Fruit fly (Drosophila melanogaster) whole organism, embryonic: ENCODE data around the gene bol.

Experiments
- B-H1 ChIP-seq: fragments of 200-800 bp; sonication (Bioruptor generic); IDR thresholded peaks from 3 replicates; pipeline ENCODE4 v1.3.6; 2022; ENCODE audit warnings: missing biosample characterization, missing genetic modification characterization
- Bdp1 ChIP-seq: fragments of 200-800 bp; sonication (Bioruptor generic); optimal IDR thresholded peaks from 3 replicates; lab custom pipeline; 2016; ENCODE audit warnings: missing biosample characterization, missing genetic modification characterization
- CG1024 ChIP-seq: fragments of 200-800 bp; sonication (Bioruptor generic); IDR thresholded peaks from 2 replicates; pipeline ENCODE4 v1.3.6; 2022; ENCODE audit warnings: missing biosample characterization, missing genetic modification characterization
- CG11093 ChIP-seq: fragments of 200-800 bp; sonication (Bioruptor generic); IDR thresholded peaks from 3 replicates; pipeline ENCODE4 v1.3.6; 2022; ENCODE audit warnings: missing biosample characterization, missing genetic modification characterization
- CG11398 ChIP-seq: fragments of 200-800 bp; sonication (Bioruptor generic); optimal IDR thresholded peaks from 2 replicates; lab custom pipeline; 2016; ENCODE audit warnings: missing biosample characterization, missing genetic modification characterization
- CG12659 ChIP-seq: fragments of 200-800 bp; sonication (Bioruptor generic); optimal IDR thresholded peaks from 3 replicates; lab custom pipeline; 2017; ENCODE audit warnings: mild to moderate bottlenecking, missing biosample characterization, missing genetic modification reagents, missing genetic modification characterization
- CG14441 ChIP-seq: fragments of 200-800 bp; sonication (Bioruptor generic); IDR thresholded peaks from 2 replicates; pipeline ENCODE4 v1.3.6; 2022; ENCODE audit warnings: missing biosample characterization, missing genetic modification characterization
- CG1529 ChIP-seq: fragments of 200-800 bp; sonication (Bioruptor generic); optimal IDR thresholded peaks from 3 replicates; lab custom pipeline; 2018; ENCODE audit warnings: missing biosample characterization, missing genetic modification characterization
- CG1647 ChIP-seq: fragments of 200-800 bp; sonication (Bioruptor generic); optimal IDR thresholded peaks from 3 replicates; lab custom pipeline; 2016; ENCODE audit warnings: missing biosample characterization, missing genetic modification characterization
- CG17612 ChIP-seq: fragments of 200-800 bp; sonication (Bioruptor generic); IDR thresholded peaks from 2 replicates; pipeline ENCODE4 v1.3.6; 2022; ENCODE audit warnings: missing biosample characterization, missing genetic modification characterization
- CG30020 ChIP-seq: fragments of 200-800 bp; optimal IDR thresholded peaks from 2 replicates; lab custom pipeline; 2019; ENCODE audit warnings: missing biosample characterization, mild to moderate bottlenecking, missing genetic modification characterization, moderate library complexity
- CG3838 ChIP-seq: fragments of 200-800 bp; sonication (Bioruptor generic); optimal IDR thresholded peaks from 3 replicates; lab custom pipeline; 2016; ENCODE audit warnings: missing biosample characterization, missing genetic modification characterization
- CG4360 ChIP-seq: fragments of 200-800 bp; sonication (Bioruptor generic); IDR thresholded peaks from 2 replicates; pipeline ENCODE4 v1.3.6; 2022; ENCODE audit warnings: missing biosample characterization, missing genetic modification characterization
- CG4617 ChIP-seq: fragments of 200-800 bp; sonication (Bioruptor generic); optimal IDR thresholded peaks from 3 replicates; lab custom pipeline; 2016; ENCODE audit warnings: missing biosample characterization, missing genetic modification characterization, borderline replicate concordance
- CG4854 ChIP-seq: fragments of 200-800 bp; sonication (Bioruptor generic); optimal IDR thresholded peaks from 2 replicates; lab custom pipeline; 2016; ENCODE audit warnings: missing biosample characterization, missing genetic modification characterization, inconsistent platforms
- CG5953 ChIP-seq: fragments of 200-800 bp; sonication (Bioruptor generic); IDR thresholded peaks from 2 replicates; pipeline ENCODE4 v1.3.6; 2022; ENCODE audit warnings: missing biosample characterization, missing genetic modification characterization
- CG7745 ChIP-seq: fragments of 200-800 bp; sonication (Bioruptor generic); optimal IDR thresholded peaks from 2 replicates; lab custom pipeline; 2018; ENCODE audit warnings: missing biosample characterization, mild to moderate bottlenecking, missing genetic modification characterization, moderate library complexity
- CG8281 ChIP-seq: fragments of 200-800 bp; sonication (Bioruptor generic); optimal IDR thresholded peaks from 2 replicates; lab custom pipeline; 2018; ENCODE audit warnings: missing biosample characterization, mild to moderate bottlenecking, missing genetic modification characterization, moderate library complexity
- CG9932 ChIP-seq: fragments of 200-800 bp; sonication (Bioruptor generic); IDR thresholded peaks from 2 replicates; pipeline ENCODE4 v1.3.6; 2022; ENCODE audit warnings: missing biosample characterization, missing genetic modification characterization
- CrebB ChIP-seq: fragments of 200-800 bp; sonication (Bioruptor generic); optimal IDR thresholded peaks from 3 replicates; lab custom pipeline; 2018; ENCODE audit warnings: missing biosample characterization, mild to moderate bottlenecking, missing genetic modification characterization
- Dref ChIP-seq: fragments of 200-800 bp; sonication (Bioruptor generic); IDR thresholded peaks from 2 replicates; pipeline ENCODE4 v1.3.6; 2022; ENCODE audit warnings: missing biosample characterization, missing genetic modification characterization
- ERR ChIP-seq: fragments of 200-800 bp; sonication (Bioruptor generic); optimal IDR thresholded peaks from 2 replicates; lab custom pipeline; 2016; ENCODE audit warnings: missing biosample characterization, missing genetic modification characterization
- HLH4C ChIP-seq: fragments of 200-800 bp; sonication (Bioruptor generic); IDR thresholded peaks from 3 replicates; pipeline ENCODE4 v1.3.6; 2022; ENCODE audit warnings: missing biosample characterization, missing genetic modification characterization; ENCODE audit not compliant: partially characterized antibody
- Kr ChIP-seq: fragments of 200-800 bp; sonication (Bioruptor generic); optimal IDR thresholded peaks from 2 replicates; lab custom pipeline; 2017; ENCODE audit warnings: missing biosample characterization, mild to moderate bottlenecking, missing genetic modification characterization
- Meics ChIP-seq: fragments of 200-800 bp; sonication (Bioruptor generic); optimal IDR thresholded peaks from 2 replicates; lab custom pipeline; 2017; ENCODE audit warnings: missing biosample characterization, mild to moderate bottlenecking, missing genetic modification characterization
- Nf-YB ChIP-seq: fragments of 200-800 bp; sonication (Bioruptor generic); optimal IDR thresholded peaks from 3 replicates; lab custom pipeline; 2019; ENCODE audit warnings: missing biosample characterization, mild to moderate bottlenecking, missing genetic modification characterization, moderate library complexity
- Usf ChIP-seq: fragments of 200-800 bp; sonication (Bioruptor generic); optimal IDR thresholded peaks from 2 replicates; lab custom pipeline; 2017; ENCODE audit warnings: missing genotype, missing biosample characterization, missing genetic modification characterization
- abd-A ChIP-seq: fragments of 200-800 bp; sonication (Bioruptor generic); optimal IDR thresholded peaks from 3 replicates; lab custom pipeline; 2019; ENCODE audit warnings: missing biosample characterization, mild to moderate bottlenecking, missing genetic modification characterization, moderate library complexity
- ara ChIP-seq: fragments of 200-800 bp; sonication (Bioruptor generic); IDR thresholded peaks from 2 replicates; pipeline ENCODE4 v1.3.6; 2022; ENCODE audit warnings: missing biosample characterization, missing genetic modification characterization
- caup ChIP-seq: fragments of 200-800 bp; sonication (Bioruptor generic); optimal IDR thresholded peaks from 3 replicates; lab custom pipeline; 2017; ENCODE audit warnings: missing biosample characterization, mild to moderate bottlenecking, missing genetic modification characterization, moderate library complexity; ENCODE audit not compliant: severe bottlenecking
- cg ChIP-seq: fragments of 200-800 bp; sonication (Bioruptor generic); optimal IDR thresholded peaks from 3 replicates; lab custom pipeline; 2019; ENCODE audit warnings: missing biosample characterization, mild to moderate bottlenecking, missing genetic modification characterization, moderate library complexity
- dati ChIP-seq: fragments of 200-800 bp; sonication (Bioruptor generic); IDR thresholded peaks from 2 replicates; pipeline ENCODE4 v1.3.6; 2022; ENCODE audit warnings: missing biosample characterization, missing genetic modification characterization
- dysf ChIP-seq: fragments of 200-800 bp; sonication (Bioruptor generic); IDR thresholded peaks from 3 replicates; pipeline ENCODE4 v1.3.6; 2022; ENCODE audit warnings: missing biosample characterization, missing genetic modification characterization
- gcm ChIP-seq: fragments of 200-800 bp; sonication (Bioruptor generic); optimal IDR thresholded peaks from 2 replicates; lab custom pipeline; 2019; ENCODE audit warnings: missing biosample characterization, mild to moderate bottlenecking, missing genetic modification characterization, moderate library complexity
- grn ChIP-seq: fragments of 200-800 bp; sonication (Bioruptor generic); optimal IDR thresholded peaks from 3 replicates; lab custom pipeline; 2017; ENCODE audit warnings: missing biosample characterization, missing genetic modification characterization
- gsb ChIP-seq: fragments of 200-800 bp; sonication (Bioruptor generic); IDR thresholded peaks from 2 replicates; pipeline ENCODE4 v1.3.6; 2022; ENCODE audit warnings: missing biosample characterization, missing genetic modification characterization
- gsb-n ChIP-seq: fragments of 200-800 bp; sonication (Bioruptor generic); optimal IDR thresholded peaks from 3 replicates; lab custom pipeline; 2018; ENCODE audit warnings: missing biosample characterization, mild to moderate bottlenecking, missing genetic modification characterization
- ham ChIP-seq: fragments of 200-800 bp; sonication (Bioruptor generic); IDR thresholded peaks from 2 replicates; pipeline ENCODE4 v1.3.6; 2022; ENCODE audit warnings: missing biosample characterization, missing genetic modification characterization
- insv ChIP-seq, 2 experiments: fragments of 200-800 bp; sonication (Bioruptor generic); optimal IDR thresholded peaks; 3 replicates each; lab custom pipeline; 2016 to 2018; ENCODE audit warnings: missing biosample characterization in 2 of 2, missing genetic modification characterization in 2 of 2
- inv ChIP-seq: fragments of 200-800 bp; sonication (Bioruptor generic); IDR thresholded peaks from 2 replicates; pipeline ENCODE4 v1.3.6; 2022; ENCODE audit warnings: missing biosample characterization, missing genetic modification characterization; ENCODE audit not compliant: partially characterized antibody
- lmd ChIP-seq: fragments of 200-800 bp; sonication (Bioruptor generic); IDR thresholded peaks from 2 replicates; pipeline ENCODE4 v1.3.6; 2022; ENCODE audit warnings: missing biosample characterization, missing genetic modification characterization
- mirr ChIP-seq: fragments of 200-800 bp; sonication (Bioruptor generic); optimal IDR thresholded peaks from 3 replicates; lab custom pipeline; 2018; ENCODE audit warnings: missing biosample characterization, mild to moderate bottlenecking, missing genetic modification characterization
- nmo ChIP-seq: fragments of 200-800 bp; sonication (Bioruptor generic); optimal IDR thresholded peaks from 2 replicates; lab custom pipeline; 2018; ENCODE audit warnings: missing biosample characterization, mild to moderate bottlenecking, missing genetic modification characterization, moderate library complexity
- onecut ChIP-seq: fragments of 200-800 bp; sonication (Bioruptor generic); IDR thresholded peaks from 2 replicates; pipeline ENCODE4 v1.3.6; 2022; ENCODE audit warnings: missing biosample characterization, missing genetic modification characterization
- pb ChIP-seq: fragments of 200-800 bp; sonication (Bioruptor generic); optimal IDR thresholded peaks from 3 replicates; lab custom pipeline; 2016; ENCODE audit warnings: missing biosample characterization, missing genetic modification characterization
- repo ChIP-seq: fragments of 200-800 bp; sonication (Bioruptor generic); optimal IDR thresholded peaks from 2 replicates; lab custom pipeline; 2016; ENCODE audit warnings: missing biosample characterization, missing genetic modification characterization
- ssp ChIP-seq: fragments of 200-800 bp; sonication (Bioruptor generic); IDR thresholded peaks from 2 replicates; pipeline ENCODE4 v1.3.6; 2022; ENCODE audit warnings: missing biosample characterization, missing genetic modification characterization
- tll ChIP-seq, 2 experiments: fragments of 200-800 bp in 1 of 2; fragments of >200 bp in 1 of 2; sonication (Bioruptor generic) in 1 of 2; optimal IDR thresholded peaks; 2 replicates each; lab custom pipeline; 2017 to 2019; ENCODE audit warnings: missing biosample characterization in 2 of 2, missing genetic modification characterization in 2 of 2, mild to moderate bottlenecking in 1 of 2, moderate library complexity in 1 of 2
- twi ChIP-seq: fragments of 200-800 bp; optimal IDR thresholded peaks from 2 replicates; lab custom pipeline; 2019; ENCODE audit warnings: missing biosample characterization, mild to moderate bottlenecking, missing genetic modification characterization, moderate library complexity
- usp ChIP-seq: fragments of >200 bp; optimal IDR thresholded peaks from 2 replicates; lab custom pipeline; 2017; ENCODE audit warnings: missing biosample characterization, missing genetic modification characterization

Gene bol

dm6 chr3L:9072731-9073385 lies 61.3 kb downstream of the bol start, which contains the start of the genes CG4911 and CG4942 (continued):
- TF ChIP-seq ham (GFP tag; lab: Robert Waterston, UW) (no peak), Nf-YB (GFP tag; lab: Kevin White, UChicago) (peak; percentile 35), CG3838 (no peak), dysf (GFP tag; lab: Robert Waterston, UW) (peak; percentile 78), CG1529 (GFP tag; lab: Kevin White, UChicago) (no peak), CG1647 (GFP tag; lab: Kevin White, UChicago) (peak; percentile 26), CG11093 (GFP tag; lab: Robert Waterston, UW) (0 out of 3 replicates have a peak, but pooled peaks have one; percentile 16), mirr (GFP tag; lab: Kevin White, UChicago) (peak; percentile 36), CG4617 (GFP tag; lab: Kevin White, UChicago) (no peak), insv (GFP tag; optimal IDR thresholded peaks at IDR 0.05; lab: Kevin White, UChicago) (no peak), inv (GFP tag; lab: Robert Waterston, UW) (no peak), CrebB (tag; lab: Kevin White, UChicago) (no peak), CG17612 (GFP tag; lab: Robert Waterston, UW) (no peak), CG1024 (GFP tag; lab: Robert Waterston, UW) (0 out of 2 replicates have a peak, but pooled peaks have one; percentile 22), ara (GFP tag; lab: Robert Waterston, UW) (peak; percentile 26; the same call in 1 of the 2 replicates), gsb (GFP tag; lab: Robert Waterston, UW) (no peak), tll (GFP tag; optimal IDR thresholded peaks at IDR 0.05; lab: Kevin White, UChicago) (no peak), Meics (GFP tag; lab: Kevin White, UChicago) (peak; percentile 65), Usf (GFP tag; lab: Kevin White, UChicago) (peak; percentile 57), usp (no peak), twi (peak; percentile 55), CG5953 (GFP tag; lab: Robert Waterston, UW) (no peak), gcm (no peak), cg (GFP tag; lab: Kevin White, UChicago) (no peak), CG4854 (GFP tag; lab: Kevin White, UChicago) (peak; percentile 24), caup (GFP tag; lab: Kevin White, UChicago) (peak; percentile 33), Dref (no peak), CG4360 (GFP tag; lab: Robert Waterston, UW) (no peak), grn (GFP tag; lab: Kevin White, UChicago) (no peak), abd-A (no peak), B-H1 (GFP tag; lab: Robert Waterston, UW) (peak; percentile 36; the same call in 2 of the 3 replicates), Kr (GFP tag; lab: Kevin White, UChicago) (no peak), gsb-n (tag; lab: Kevin White, UChicago) (no peak), ERR (peak; percentile 8), CG14441 (GFP tag; lab: Robert Waterston, UW) (peak; percentile 78), nmo (GFP tag; lab: Kevin White, UChicago) (peak; percentile 90), onecut (GFP tag; lab: Robert Waterston, UW) (peak; percentile 23; the same call in 1 of the 2 replicates), CG7745 (no peak), repo (GFP tag; lab: Kevin White, UChicago) (peak; percentile 10), pb (GFP tag; lab: Kevin White, UChicago) (no peak), CG30020 (tag; lab: Kevin White, UChicago) (peak; percentile 70), CG9932 (peak; percentile 87), HLH4C (GFP tag; lab: Robert Waterston, UW) (no peak), ssp (GFP tag; lab: Robert Waterston, UW) (peak; percentile 50; the same call in 1 of the 2 replicates), CG11398 (GFP tag; lab: Kevin White, UChicago) (peak; percentile 16), Bdp1 (GFP tag; lab: Kevin White, UChicago) (no peak), dati (GFP tag; lab: Robert Waterston, UW) (no peak), CG12659 (peak; percentile 74), CG8281 (peak; percentile 45), lmd (peak; percentile 74)
